Fruit fly (Drosophila melanogaster): ENCODE measurements around the gene S-Lap2.

S-Lap2 gene

DNA sequence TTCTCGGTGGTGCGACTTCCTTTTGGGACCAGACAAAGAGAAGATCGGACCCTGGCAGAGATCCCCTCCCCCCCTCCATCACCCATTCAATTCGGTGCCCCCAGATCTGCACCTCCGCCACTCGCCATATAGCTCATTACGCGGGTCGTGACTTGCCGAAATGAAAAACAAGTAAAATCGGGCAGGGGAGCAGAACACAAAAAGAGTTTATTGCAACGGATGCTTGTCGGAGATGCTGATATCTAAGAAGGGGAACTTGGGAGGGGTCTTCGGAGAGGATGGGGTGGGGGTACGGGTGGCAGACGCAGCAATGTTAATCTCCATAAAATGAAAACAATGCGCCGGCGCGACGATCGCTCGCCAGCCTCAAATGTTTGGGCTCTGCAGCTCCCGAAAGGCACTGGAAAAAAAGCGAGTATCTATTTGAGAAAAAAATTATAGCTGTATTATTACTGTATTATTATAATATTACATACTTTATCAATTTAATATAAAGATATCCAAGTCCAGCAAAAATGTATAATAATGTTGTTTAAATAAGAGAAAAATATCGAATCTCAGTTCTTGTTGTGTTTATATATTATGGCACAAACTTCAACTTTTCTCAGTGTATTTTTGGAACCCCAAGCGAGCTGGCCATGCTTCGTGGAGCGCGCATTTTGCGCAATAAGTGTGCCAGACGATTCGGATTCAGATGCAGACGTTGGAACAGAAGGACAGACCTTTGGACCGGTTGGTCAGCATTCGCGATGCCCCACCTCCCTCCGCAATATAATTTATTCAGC, 48.3 kb downstream of the S-Lap2 start (continued):
- TF ChIP-seq CG33557 (GFP tag; optimal IDR thresholded peaks at IDR 0.05) (peak; percentile 51), gem (tag; optimal IDR thresholded peaks at IDR 0.05) (peak; percentile 68), CG6854 (GFP tag; optimal IDR thresholded peaks at IDR 0.05) (no peak), CG10274 (GFP tag; optimal IDR thresholded peaks at IDR 0.05) (no peak), Ssrp (tag; optimal IDR thresholded peaks at IDR 0.05) (peak; percentile 45), Oaz (GFP tag; IDR thresholded peaks at IDR 0.05) (no peak), Ptx1 (GFP tag; IDR thresholded peaks at IDR 0.05) (peak; percentile 55), CG12219 (GFP tag; optimal IDR thresholded peaks at IDR 0.05) (peak; percentile 10), CG6791 (GFP tag; IDR thresholded peaks at IDR 0.05; ENCODE audit: partially characterized antibody) (no peak), CG8359 (GFP tag; optimal IDR thresholded peaks at IDR 0.05; ENCODE audit: borderline replicate concordance) (peak; percentile 36), CG17912 (GFP tag; optimal IDR thresholded peaks at IDR 0.05) (no peak), CG11695 (GFP tag; IDR thresholded peaks at IDR 0.05) (peak; percentile 47; the same call in 1 of the 3 replicates), row (GFP tag; IDR thresholded peaks at IDR 0.05) (peak; percentile 66), CG9727 (GFP tag; optimal IDR thresholded peaks at IDR 0.05) (peak; percentile 52), lmd (GFP tag; IDR thresholded peaks at IDR 0.05) (peak; percentile 35; the same call in 1 of the 2 replicates), CG12391 (tag; optimal IDR thresholded peaks at IDR 0.05) (peak; percentile 58), tgo (GFP tag; IDR thresholded peaks at IDR 0.05) (peak; percentile 48; the same call in 2 of the 3 replicates), CG17359 (tag; optimal IDR thresholded peaks at IDR 0.05) (no peak), CG8924 (tag; optimal IDR thresholded peaks at IDR 0.05) (peak; percentile 28), PHDP (tag; optimal IDR thresholded peaks at IDR 0.05) (peak; percentile 45), ATbp (GFP tag; optimal IDR thresholded peaks at IDR 0.05) (peak; percentile 22), sob (GFP tag; IDR thresholded peaks at IDR 0.05) (0 out of 2 replicates have a peak, but pooled peaks have one; percentile 32), CG13424 (tag; optimal IDR thresholded peaks at IDR 0.05) (peak; percentile 44), twi (tag; optimal IDR thresholded peaks at IDR 0.05) (peak; percentile 7), ttk (GFP tag; IDR thresholded peaks at IDR 0.05) (peak; percentile 38; the same call in 1 of the 2 replicates), CG32767 (GFP tag; IDR thresholded peaks at IDR 0.05) (0 out of 2 replicates have a peak, but pooled peaks have one; percentile 13), CG10959 (GFP tag; IDR thresholded peaks at IDR 0.05) (no peak), corto (GFP tag; optimal IDR thresholded peaks at IDR 0.05) (peak; percentile 85), gcm2 (GFP tag; optimal IDR thresholded peaks at IDR 0.05) (no peak), CG10979 (tag; optimal IDR thresholded peaks at IDR 0.05) (peak; percentile 72), az2 (GFP tag; optimal IDR thresholded peaks at IDR 0.05) (peak; percentile 49), CG1529 (GFP tag; optimal IDR thresholded peaks at IDR 0.05) (peak; percentile 19), Oli (tag; optimal IDR thresholded peaks at IDR 0.05) (peak; percentile 56), peb (GFP tag; IDR thresholded peaks at IDR 0.05) (no peak), Sry-β (GFP tag; optimal IDR thresholded peaks at IDR 0.05) (no peak), CG34224 (GFP tag; IDR thresholded peaks at IDR 0.05; ENCODE audit: partially characterized antibody) (no peak), HmgD (GFP tag; optimal IDR thresholded peaks at IDR 0.05) (no peak), CG18599 (GFP tag; optimal IDR thresholded peaks at IDR 0.05) (peak; percentile 9), Spps (tag; optimal IDR thresholded peaks at IDR 0.05) (peak; percentile 3), CG7556 (GFP tag; optimal IDR thresholded peaks at IDR 0.05) (peak; percentile 21), CG10267 (tag; optimal IDR thresholded peaks at IDR 0.05) (peak; percentile 58), CG6254 (GFP tag; optimal IDR thresholded peaks at IDR 0.05) (peak; percentile 26), Hand (GFP tag; optimal IDR thresholded peaks at IDR 0.05) (no peak), unpg (GFP tag; optimal IDR thresholded peaks at IDR 0.05) (peak; percentile 53), CG2678 (tag; optimal IDR thresholded peaks at IDR 0.05) (peak; percentile 51), grau (tag; optimal IDR thresholded peaks at IDR 0.05) (peak; percentile 41), CG32772 (GFP tag; IDR thresholded peaks at IDR 0.05) (0 out of 2 replicates have a peak, but pooled peaks have one; percentile 6), trem (tag; optimal IDR thresholded peaks at IDR 0.05) (peak; percentile 43)
